Worm (Caenorhabditis elegans): ENCODE results near the gene twk-42.

DNA sequence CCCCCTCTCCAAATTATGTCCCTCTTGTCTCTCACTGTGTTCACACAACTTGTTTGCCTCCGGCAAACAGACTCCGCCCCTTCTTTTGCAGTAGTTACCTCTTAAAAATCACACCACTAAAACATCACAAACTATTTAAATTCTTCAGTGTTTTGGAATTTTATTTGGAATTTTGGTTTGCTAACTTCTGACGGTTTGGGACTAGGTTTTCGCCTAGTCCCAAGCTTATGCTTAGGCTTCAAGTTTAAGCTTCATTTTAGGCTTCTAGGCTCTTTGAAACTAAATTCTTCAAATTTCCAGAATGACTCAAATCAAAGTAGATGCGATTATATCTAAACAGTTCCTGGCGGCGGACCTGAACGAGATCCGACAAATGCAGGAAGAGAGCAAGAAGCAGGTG lies 7.7 kb downstream of the twk-42 start, which contains the start of gene fat-5:
- TF ChIP-seq skn-1 (tag; optimal IDR thresholded peaks at IDR 0.05) (no peak), aly-2 (tag; optimal IDR thresholded peaks at IDR 0.05) (no peak), ZK546.5 (tag; optimal IDR thresholded peaks at IDR 0.05) (no peak), pqm-1 (tag; optimal IDR thresholded peaks at IDR 0.05) (no peak), fos-1 (tag; optimal IDR thresholded peaks at IDR 0.05) (no peak), pha-4 (tag; optimal IDR thresholded peaks at IDR 0.05) (no peak), nhr-76 (tag; optimal IDR thresholded peaks at IDR 0.05) (no peak), R02D3.7 (tag; optimal IDR thresholded peaks at IDR 0.05) (no peak), lin-39 (tag; optimal IDR thresholded peaks at IDR 0.05) (no peak), ztf-11 (tag; optimal IDR thresholded peaks at IDR 0.05) (no peak)
